Fruit fly (Drosophila melanogaster): ENCODE data around the gene brk.

Gene brk

DNA sequence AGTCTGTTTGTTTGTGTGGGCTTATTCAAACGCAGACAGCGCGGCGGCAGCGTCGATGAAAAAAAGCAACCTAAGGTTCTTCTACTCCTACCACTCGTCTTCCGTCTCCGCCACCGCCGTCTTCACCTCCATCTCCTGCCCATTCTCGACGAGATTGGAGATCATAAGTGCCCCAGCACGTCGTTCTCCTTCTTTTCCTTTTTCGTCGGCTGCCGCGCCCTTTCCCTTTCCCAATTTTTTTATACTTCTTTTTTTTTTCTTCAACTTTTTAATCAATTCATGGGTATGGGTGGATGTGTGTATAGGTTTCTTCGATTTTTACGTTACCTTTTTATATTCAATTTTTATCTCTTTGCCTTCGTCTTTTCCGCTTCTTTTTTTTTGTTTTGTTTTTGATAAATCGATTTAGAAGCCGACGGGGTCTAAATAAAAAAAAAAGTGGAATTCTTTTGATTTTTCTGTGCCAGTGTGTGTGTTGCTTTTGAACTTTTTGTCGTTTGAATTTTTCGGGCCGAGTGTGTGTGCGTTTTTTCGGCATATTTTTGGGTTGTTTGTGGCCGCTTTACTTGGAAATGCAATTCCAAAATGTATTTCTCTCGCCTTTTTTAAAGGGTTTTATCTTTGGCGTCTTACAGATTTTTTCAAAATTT, 2.8 kb upstream of the brk start:
- TF ChIP-seq h (GFP tag; optimal IDR thresholded peaks at IDR 0.05) (no peak), brk (GFP tag; optimal IDR thresholded peaks at IDR 0.05) (no peak), Hr83 (GFP tag; optimal IDR thresholded peaks at IDR 0.05; ENCODE audit: poor library complexity, severe bottlenecking) (no peak), CrebA (GFP tag; optimal IDR thresholded peaks at IDR 0.05; ENCODE audit: borderline replicate concordance) (peak; percentile 69), foxo (GFP tag; optimal IDR thresholded peaks at IDR 0.05) (no peak), Jra (GFP tag; optimal IDR thresholded peaks at IDR 0.05) (no peak), N (GFP tag; optimal IDR thresholded peaks at IDR 0.05) (no peak), Dif (GFP tag; optimal IDR thresholded peaks at IDR 0.05; ENCODE audit: partially characterized antibody) (no peak), Dfd (GFP tag; optimal IDR thresholded peaks at IDR 0.05) (no peak), GATAd (GFP tag; optimal IDR thresholded peaks at IDR 0.05) (no peak), rgr (GFP tag; optimal IDR thresholded peaks at IDR 0.05) (no peak), br (GFP tag; optimal IDR thresholded peaks at IDR 0.05) (peak; percentile 16), CG9705 (GFP tag; optimal IDR thresholded peaks at IDR 0.05) (no peak), Hnf4 (GFP tag; optimal IDR thresholded peaks at IDR 0.05) (peak; percentile 18), Mio (GFP tag; optimal IDR thresholded peaks at IDR 0.05) (no peak), Rel (GFP tag; optimal IDR thresholded peaks at IDR 0.05) (no peak), Rel (tag; optimal IDR thresholded peaks at IDR 0.05) (no peak), jim (GFP tag; optimal IDR thresholded peaks at IDR 0.05) (peak; percentile 89), sage (GFP tag; optimal IDR thresholded peaks at IDR 0.05) (peak; percentile 22), lola (GFP tag; optimal IDR thresholded peaks at IDR 0.05) (no peak), dmrt93B (GFP tag; optimal IDR thresholded peaks at IDR 0.05) (no peak), fru (GFP tag; optimal IDR thresholded peaks at IDR 0.05) (peak; percentile 53), woc (GFP tag; optimal IDR thresholded peaks at IDR 0.05) (no peak), Abd-B (GFP tag; optimal IDR thresholded peaks at IDR 0.05) (no peak), psq (GFP tag; optimal IDR thresholded peaks at IDR 0.05) (peak; percentile 94), dl (GFP tag; optimal IDR thresholded peaks at IDR 0.05; ENCODE audit: insufficient read depth in 1 of 2, partially characterized antibody in 2 of 2) (no peak), CG32264 (GFP tag; optimal IDR thresholded peaks at IDR 0.05) (no peak), tai (GFP tag; optimal IDR thresholded peaks at IDR 0.05) (no peak), usp (GFP tag; optimal IDR thresholded peaks at IDR 0.05) (no peak), Myc (optimal IDR thresholded peaks at IDR 0.05) (no peak), Vsx2 (GFP tag; optimal IDR thresholded peaks at IDR 0.05; ENCODE audit: partially characterized antibody) (no peak), HLH106 (tag; optimal IDR thresholded peaks at IDR 0.05) (peak; percentile 8), Sp1 (GFP tag; optimal IDR thresholded peaks at IDR 0.05) (peak; percentile 12), dsf (GFP tag; optimal IDR thresholded peaks at IDR 0.05; ENCODE audit: borderline replicate concordance) (no peak), Hr78 (GFP tag; optimal IDR thresholded peaks at IDR 0.05) (no peak), sv (GFP tag; optimal IDR thresholded peaks at IDR 0.05) (no peak), OdsH (GFP tag; optimal IDR thresholded peaks at IDR 0.05) (no peak), pan (optimal IDR thresholded peaks at IDR 0.05) (no peak), ey (GFP tag; optimal IDR thresholded peaks at IDR 0.05) (no peak)

DNA sequence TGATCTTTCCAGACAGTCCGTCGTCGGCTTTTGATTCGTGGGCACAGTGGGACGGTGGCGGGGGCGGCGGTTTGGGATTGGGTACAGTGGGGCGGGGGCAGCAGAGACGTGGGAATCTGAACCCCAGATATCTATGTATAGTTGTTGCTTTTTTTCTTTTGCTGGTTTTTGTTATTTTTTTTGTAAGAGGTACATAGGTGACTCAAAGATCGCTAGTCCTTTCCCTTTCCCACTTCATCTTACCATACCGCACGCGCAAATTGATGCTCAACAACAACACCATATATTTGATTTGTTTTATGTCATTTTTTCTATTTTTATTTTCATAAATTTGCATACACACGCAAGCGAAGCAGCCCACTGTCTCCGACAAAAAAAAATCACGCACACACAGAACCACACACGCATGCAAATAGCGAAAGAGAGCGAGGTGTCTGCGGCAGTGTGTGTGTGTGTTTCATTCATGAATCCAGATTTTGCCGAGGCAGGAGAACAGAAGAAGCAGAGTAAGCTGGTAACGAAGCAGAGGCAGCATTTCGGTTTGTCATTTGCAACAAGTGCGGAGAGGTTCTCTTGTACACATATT, 1.9 kb upstream of the brk start:
- peak; percentile 5 for TF ChIP-seq N (GFP tag; optimal IDR thresholded peaks at IDR 0.05)
- TF ChIP-seq woc (GFP tag; optimal IDR thresholded peaks at IDR 0.05): peak; percentile 40
- TF ChIP-seq fru (GFP tag; optimal IDR thresholded peaks at IDR 0.05): peak; percentile 77
- peak; percentile 87 for TF ChIP-seq dmrt93B (GFP tag; optimal IDR thresholded peaks at IDR 0.05)
- TF ChIP-seq HLH106 (tag; optimal IDR thresholded peaks at IDR 0.05): peak; percentile 84
- no peak for TF ChIP-seq sage (GFP tag; optimal IDR thresholded peaks at IDR 0.05)
- peak; percentile 10 for TF ChIP-seq Hnf4 (GFP tag; optimal IDR thresholded peaks at IDR 0.05)
- peak; percentile 5 for TF ChIP-seq Jra (GFP tag; optimal IDR thresholded peaks at IDR 0.05)
- TF ChIP-seq OdsH (GFP tag; optimal IDR thresholded peaks at IDR 0.05): peak; percentile 69
- TF ChIP-seq Rel (GFP tag; optimal IDR thresholded peaks at IDR 0.05): no peak
- peak; percentile 41 for TF ChIP-seq Rel (tag; optimal IDR thresholded peaks at IDR 0.05)
- TF ChIP-seq h (GFP tag; optimal IDR thresholded peaks at IDR 0.05): peak; percentile 73
- peak; percentile 78 for TF ChIP-seq rgr (GFP tag; optimal IDR thresholded peaks at IDR 0.05)
- TF ChIP-seq CrebA (GFP tag; optimal IDR thresholded peaks at IDR 0.05; ENCODE audit: borderline replicate concordance): peak; percentile 38
- TF ChIP-seq dl (GFP tag; optimal IDR thresholded peaks at IDR 0.05; ENCODE audit: insufficient read depth in 1 of 2, partially characterized antibody in 2 of 2): peak in 1 of 2 experiments; percentile 13
- TF ChIP-seq brk (GFP tag; optimal IDR thresholded peaks at IDR 0.05): no peak
- peak in 1 of 2 experiments; percentile 90 for TF ChIP-seq foxo (GFP tag; optimal IDR thresholded peaks at IDR 0.05)
- TF ChIP-seq Dfd (GFP tag; optimal IDR thresholded peaks at IDR 0.05): peak; percentile 21
- peak; percentile 82 for TF ChIP-seq Sp1 (GFP tag; optimal IDR thresholded peaks at IDR 0.05)
- no peak for TF ChIP-seq lola (GFP tag; optimal IDR thresholded peaks at IDR 0.05)
- TF ChIP-seq usp (GFP tag; optimal IDR thresholded peaks at IDR 0.05): no peak
- TF ChIP-seq psq (GFP tag; optimal IDR thresholded peaks at IDR 0.05): peak; percentile 65
- TF ChIP-seq br (GFP tag; optimal IDR thresholded peaks at IDR 0.05): peak; percentile 50
- TF ChIP-seq CG9705 (GFP tag; optimal IDR thresholded peaks at IDR 0.05): peak; percentile 63
- TF ChIP-seq sv (GFP tag; optimal IDR thresholded peaks at IDR 0.05): no peak
- peak; percentile 35 for TF ChIP-seq CG32264 (GFP tag; optimal IDR thresholded peaks at IDR 0.05)
- peak; percentile 66 for TF ChIP-seq ey (GFP tag; optimal IDR thresholded peaks at IDR 0.05)
- no peak for TF ChIP-seq Myc (optimal IDR thresholded peaks at IDR 0.05)
- no peak for TF ChIP-seq Hr83 (GFP tag; optimal IDR thresholded peaks at IDR 0.05; ENCODE audit: poor library complexity, severe bottlenecking)

Measured in whole organism, wandering third instar larva.